Worm (Caenorhabditis elegans) whole organism, L4 larva: ENCODE data around the gene K09A9.8.

Experiments
- F37D6.2 ChIP-seq: sonication (generic microtip); optimal IDR thresholded peaks from 2 replicates; lab custom pipeline; 2016; ENCODE audit warnings: mild to moderate bottlenecking, missing genetic modification characterization, missing compliant biosample characterization
- F44E2.7 ChIP-seq: fragments of 200-800 bp; sonication (Bioruptor generic); IDR thresholded peaks from 2 replicates; pipeline ENCODE4 v2.1.2; 2022; ENCODE audit warnings: missing genetic modification characterization, missing compliant biosample characterization
- F49E8.2 ChIP-seq: sonication (generic microtip); optimal IDR thresholded peaks from 2 replicates; lab custom pipeline; 2016; ENCODE audit warnings: missing compliant biosample characterization, mild to moderate bottlenecking, missing genetic modification characterization, borderline replicate concordance
- T20F7.1 ChIP-seq: fragments of 200-800 bp; sonication (Bioruptor generic); optimal IDR thresholded peaks from 2 replicates; lab custom pipeline; 2018; ENCODE audit warnings: mild to moderate bottlenecking, missing genetic modification characterization, missing compliant biosample characterization
- Y75B8A.6 ChIP-seq: fragments of 200-800 bp; sonication (Bioruptor generic); IDR thresholded peaks from 2 replicates; pipeline ENCODE4 v1.3.6; 2022; ENCODE audit warnings: missing genetic modification reagents, missing genetic modification characterization, missing compliant biosample characterization
- aha-1 ChIP-seq: fragments of 150-350 bp; peaks from one replicate; lab custom pipeline; 2014; ENCODE audit warnings: missing biosample characterization, missing genetic modification characterization
- arid-1 ChIP-seq: fragments of 200-800 bp; sonication (Bioruptor generic); conservative IDR thresholded peaks from 2 replicates; pipeline ENCODE4 v1.3.6; 2022; ENCODE audit warnings: missing genetic modification reagents, missing genetic modification characterization, missing compliant biosample characterization
- attf-4 ChIP-seq: sonication (generic microtip); optimal IDR thresholded peaks from 3 replicates; lab custom pipeline; 2017; ENCODE audit warnings: missing biosample characterization, missing genetic modification characterization
- ceh-32 ChIP-seq: sonication (generic microtip); optimal IDR thresholded peaks from 2 replicates; lab custom pipeline; 2016; ENCODE audit warnings: mild to moderate bottlenecking, missing genetic modification characterization, missing compliant biosample characterization; ENCODE audit not compliant: poor library complexity
- ces-1 ChIP-seq: fragments of 150-350 bp; sonication (generic microtip); optimal IDR thresholded peaks from 4 replicates; lab custom pipeline; 2014; ENCODE audit warnings: missing biosample characterization, missing genetic modification reagents, missing genetic modification characterization
- ctbp-1 ChIP-seq: fragments of 200-800 bp; sonication (Bioruptor generic); IDR thresholded peaks from 2 replicates; pipeline ENCODE4 v1.3.6; 2022; ENCODE audit warnings: missing genetic modification reagents, missing genetic modification characterization, missing compliant biosample characterization
- daf-16 ChIP-seq, 3 experiments: sonication (generic microtip); optimal IDR thresholded peaks; 2 replicates each; lab custom pipeline; 2016 to 2017; ENCODE audit warnings: missing genetic modification characterization in 3 of 3, missing genetic modification reagents in 3 of 3, mild to moderate bottlenecking in 2 of 3, missing compliant biosample characterization in 2 of 3, missing biosample characterization in 1 of 3, moderate library complexity in 1 of 3
- daf-8 ChIP-seq: fragments of 200-800 bp; sonication (Bioruptor generic); IDR thresholded peaks from 2 replicates; pipeline ENCODE4 v1.3.6; 2022; ENCODE audit warnings: missing genetic modification characterization, missing compliant biosample characterization
- dpl-1 ChIP-seq: fragments of 150-350 bp; optimal IDR thresholded peaks from 2 replicates; lab custom pipeline; 2014; ENCODE audit warnings: missing biosample characterization, missing genetic modification reagents, missing genetic modification characterization
- fkh-10 ChIP-seq: fragments of 150-350 bp; optimal IDR thresholded peaks from 2 replicates; lab custom pipeline; 2014; ENCODE audit warnings: missing biosample characterization, missing genetic modification reagents, missing genetic modification characterization
- gei-8 ChIP-seq: fragments of 200-800 bp; sonication (Bioruptor generic); optimal IDR thresholded peaks from 2 replicates; lab custom pipeline; 2018; ENCODE audit warnings: mild to moderate bottlenecking, missing genetic modification characterization, missing compliant biosample characterization
- hlh-11 ChIP-seq: fragments of 200-800 bp; sonication (Bioruptor generic); optimal IDR thresholded peaks from 2 replicates; lab custom pipeline; 2018; ENCODE audit warnings: mild to moderate bottlenecking, missing genetic modification characterization, missing compliant biosample characterization
- hlh-30 ChIP-seq: sonication (generic microtip); optimal IDR thresholded peaks from 2 replicates; lab custom pipeline; 2017; ENCODE audit warnings: antibody characterized with exemption, mild to moderate bottlenecking, missing genetic modification characterization, missing compliant biosample characterization; ENCODE audit not compliant: insufficient read depth
- hmg-1.1 ChIP-seq: fragments of 200-800 bp; sonication (Bioruptor generic); IDR thresholded peaks from 2 replicates; pipeline ENCODE4 v1.3.6; 2022; ENCODE audit warnings: missing genetic modification reagents, missing genetic modification characterization, missing compliant biosample characterization
- jun-1 ChIP-seq: fragments of 150-350 bp; optimal IDR thresholded peaks from 2 replicates; lab custom pipeline; 2014; ENCODE audit warnings: missing biosample characterization, missing genetic modification reagents, missing genetic modification characterization
- lim-7 ChIP-seq: fragments of 200-800 bp; sonication (Bioruptor generic); IDR thresholded peaks from 2 replicates; pipeline ENCODE4 v1.3.6; 2022; ENCODE audit warnings: missing genetic modification characterization, missing compliant biosample characterization
- lin-15B ChIP-seq: fragments of 150-350 bp; sonication (generic microtip); optimal IDR thresholded peaks from 3 replicates; lab custom pipeline; 2014; ENCODE audit warnings: missing biosample characterization, missing genetic modification characterization
- lin-29 ChIP-seq: fragments of 200-800 bp; sonication (Bioruptor generic); IDR thresholded peaks from 2 replicates; pipeline ENCODE4 v1.3.6; 2022; ENCODE audit warnings: missing genetic modification reagents, missing genetic modification characterization, missing compliant biosample characterization
- lin-38 ChIP-seq: fragments of 200-800 bp; sonication (Bioruptor generic); IDR thresholded peaks from 2 replicates; pipeline ENCODE4 v1.3.6; 2022; ENCODE audit warnings: missing genetic modification reagents, missing genetic modification characterization, missing compliant biosample characterization
- lin-39 ChIP-seq: fragments of 150-350 bp; optimal IDR thresholded peaks from 2 replicates; lab custom pipeline; 2014; ENCODE audit warnings: missing biosample characterization, missing genetic modification reagents, missing genetic modification characterization
- lsy-2 ChIP-seq, 2 experiments: fragments of 150-350 bp in 1 of 2; sonication (generic microtip) in 1 of 2; optimal IDR thresholded peaks; 2 replicates each; lab custom pipeline; 2014 to 2017; ENCODE audit warnings: missing biosample characterization in 2 of 2, missing genetic modification characterization in 2 of 2
- mdl-1 ChIP-seq, 2 experiments: fragments of 150-350 bp in 1 of 2; sonication (generic microtip) in 1 of 2; optimal IDR thresholded peaks; 2 replicates each; lab custom pipeline; 2014 to 2017; ENCODE audit warnings: missing biosample characterization in 2 of 2, missing genetic modification characterization in 2 of 2
- mdt-29 ChIP-seq: fragments of 200-800 bp; sonication (Bioruptor generic); IDR thresholded peaks from 2 replicates; pipeline ENCODE4 v1.3.6; 2022; ENCODE audit warnings: missing genetic modification reagents, missing genetic modification characterization, missing compliant biosample characterization
- mep-1 ChIP-seq: fragments of 150-350 bp; sonication (generic microtip); optimal IDR thresholded peaks from 3 replicates; lab custom pipeline; 2014; ENCODE audit warnings: missing biosample characterization, missing genetic modification characterization
- mxl-3 ChIP-seq: fragments of 200-800 bp; sonication (Bioruptor generic); optimal IDR thresholded peaks from 2 replicates; lab custom pipeline; 2018; ENCODE audit warnings: mild to moderate bottlenecking, missing genetic modification characterization, missing compliant biosample characterization
- nhr-237 ChIP-seq: sonication (generic microtip); optimal IDR thresholded peaks from 2 replicates; lab custom pipeline; 2017; ENCODE audit warnings: missing biosample characterization, missing genetic modification characterization
- nhr-28 ChIP-seq: fragments of 150-350 bp; optimal IDR thresholded peaks from 2 replicates; lab custom pipeline; 2014; ENCODE audit warnings: missing biosample characterization, missing genetic modification characterization
- nhr-42 ChIP-seq: fragments of 200-800 bp; sonication (Bioruptor generic); IDR thresholded peaks from 2 replicates; pipeline ENCODE4 v1.3.6; 2022; ENCODE audit warnings: missing genetic modification characterization, missing compliant biosample characterization
- nhr-48 ChIP-seq: sonication (generic microtip); optimal IDR thresholded peaks from 2 replicates; lab custom pipeline; 2016; ENCODE audit warnings: mild to moderate bottlenecking, missing genetic modification characterization, missing compliant biosample characterization
- pha-4 ChIP-seq, 2 experiments: fragments of 150-350 bp in 1 of 2; fragments of 200-800 bp in 1 of 2; sonication (Bioruptor generic) in 1 of 2; IDR thresholded peaks in 1 of 2; optimal IDR thresholded peaks in 1 of 2; 2 replicates each; pipeline versions ENCODE4 v1.3.6 to Lab custom; 2014 to 2022; ENCODE audit warnings: missing genetic modification characterization in 2 of 2, missing genetic modification reagents in 2 of 2, missing biosample characterization in 1 of 2, missing compliant biosample characterization in 1 of 2
- php-3 ChIP-seq: fragments of 200-800 bp; sonication (Bioruptor generic); IDR thresholded peaks from 2 replicates; pipeline ENCODE4 v1.3.6; 2022; ENCODE audit warnings: missing genetic modification reagents, missing genetic modification characterization, missing compliant biosample characterization
- rbr-2 ChIP-seq: sonication (generic microtip); optimal IDR thresholded peaks from 2 replicates; lab custom pipeline; 2016; ENCODE audit warnings: missing genotype, missing genetic modification characterization, missing compliant biosample characterization
- sdz-12 ChIP-seq: fragments of 200-800 bp; sonication (Bioruptor generic); optimal IDR thresholded peaks from 2 replicates; lab custom pipeline; 2018; ENCODE audit warnings: mild to moderate bottlenecking, missing genetic modification characterization, missing compliant biosample characterization
- set-16 ChIP-seq: fragments of 200-800 bp; sonication (Bioruptor generic); IDR thresholded peaks from 2 replicates; pipeline ENCODE4 v1.3.6; 2022; ENCODE audit warnings: missing genetic modification reagents, missing genetic modification characterization, missing compliant biosample characterization
- skn-1 ChIP-seq: fragments of 150-350 bp; optimal IDR thresholded peaks from 2 replicates; lab custom pipeline; 2014; ENCODE audit warnings: missing biosample characterization, missing genetic modification characterization
- snpc-1.2 ChIP-seq: fragments of 200-800 bp; sonication (Bioruptor generic); IDR thresholded peaks from 2 replicates; pipeline ENCODE4 v1.3.6; 2022; ENCODE audit warnings: missing genetic modification reagents, missing genetic modification characterization, missing compliant biosample characterization
- spr-1 ChIP-seq: sonication (generic microtip); optimal IDR thresholded peaks from 2 replicates; lab custom pipeline; 2016; ENCODE audit warnings: mild to moderate bottlenecking, missing genetic modification characterization, missing compliant biosample characterization
- tra-1 ChIP-seq: fragments of 200-800 bp; sonication (Bioruptor generic); IDR thresholded peaks from 2 replicates; pipeline ENCODE4 v1.3.6; 2022; ENCODE audit warnings: missing genetic modification reagents, missing genetic modification characterization, missing compliant biosample characterization
- unc-130 ChIP-seq: sonication (generic microtip); optimal IDR thresholded peaks from 2 replicates; lab custom pipeline; 2016; ENCODE audit warnings: missing genetic modification reagents, missing genetic modification characterization, missing compliant biosample characterization
- unc-62 ChIP-seq, 3 experiments: fragments of 150-350 bp in 1 of 3; sonication (generic microtip); optimal IDR thresholded peaks in 2 of 3; peaks in 1 of 3; 1 replicate in 1 of 3; 2 replicates in 2 of 3; lab custom pipeline; 2014 to 2017; ENCODE audit warnings: missing biosample characterization in 3 of 3, missing genetic modification characterization in 3 of 3, missing genetic modification reagents in 3 of 3, missing genotype in 1 of 3
- zag-1 ChIP-seq: fragments of 150-350 bp; optimal IDR thresholded peaks from 2 replicates; lab custom pipeline; 2014; ENCODE audit warnings: missing biosample characterization, missing genetic modification characterization
- zfp-2 ChIP-seq: sonication (generic microtip); optimal IDR thresholded peaks from 2 replicates; lab custom pipeline; 2016; ENCODE audit warnings: mild to moderate bottlenecking, missing genetic modification characterization, missing compliant biosample characterization

Gene K09A9.8

DNA sequence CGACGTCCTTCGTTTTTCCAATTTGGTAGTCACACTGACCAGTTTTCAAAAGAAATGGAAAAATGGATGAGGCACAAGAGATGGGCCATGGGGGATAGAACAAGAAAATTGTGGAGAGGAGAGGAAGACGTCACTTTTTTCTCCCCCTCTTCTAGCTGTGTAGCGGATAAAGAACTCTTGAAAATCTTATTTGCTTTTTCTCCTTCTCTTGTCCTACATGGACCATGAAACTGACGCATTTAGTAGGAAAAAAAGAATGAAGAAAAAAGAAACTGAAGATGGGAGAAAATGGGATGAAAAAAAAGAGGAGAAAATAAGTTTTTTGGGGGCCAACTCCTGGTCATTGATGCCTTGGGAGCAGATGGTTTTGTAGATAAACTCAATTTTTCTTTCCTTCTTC, 37.0 kb upstream of the K09A9.8 start (continued):
- no peak for TF ChIP-seq snpc-1.2 (GFP tag; lab: Robert Waterston, UW)
- no peak for TF ChIP-seq zfp-2 (tag; lab: Kevin White, UChicago)
- peak; percentile 75 for TF ChIP-seq fkh-10
- no peak for TF ChIP-seq pha-4 (GFP tag; IDR thresholded peaks at IDR 0.05; lab: Robert Waterston, UW)
- no peak for TF ChIP-seq pha-4 (tag; optimal IDR thresholded peaks at IDR 0.05; lab: Kevin White, UChicago)
- TF ChIP-seq tra-1 (GFP tag; lab: Robert Waterston, UW), result no peak
- TF ChIP-seq aha-1 (tag; lab: Kevin White, UChicago), result no peak
- peak; percentile 37 for TF ChIP-seq mep-1 (tag; lab: Kevin White, UChicago)
- no peak for TF ChIP-seq spr-1
- TF ChIP-seq T20F7.1 (GFP tag; lab: Kevin White, UChicago), result no peak
- no peak for TF ChIP-seq F37D6.2 (tag; lab: Kevin White, UChicago)
- no peak for TF ChIP-seq unc-130
- TF ChIP-seq skn-1 (tag; lab: Kevin White, UChicago), result no peak
- no peak for TF ChIP-seq php-3 (GFP tag; lab: Robert Waterston, UW)
- no peak for TF ChIP-seq ceh-32 (tag; lab: Kevin White, UChicago)
- no peak for TF ChIP-seq arid-1 (GFP tag; lab: Robert Waterston, UW)
- TF ChIP-seq Y75B8A.6 (GFP tag; lab: Robert Waterston, UW), result no peak
- TF ChIP-seq daf-16 (GFP tag; optimal IDR thresholded peaks at IDR 0.05; lab: Kevin White, UChicago), result no peak
- TF ChIP-seq daf-16 (tag; optimal IDR thresholded peaks at IDR 0.05; lab: Kevin White, UChicago), result no peak
- TF ChIP-seq mdt-29 (GFP tag; lab: Robert Waterston, UW), result no peak
- no peak for TF ChIP-seq zag-1 (tag; lab: Kevin White, UChicago)
- TF ChIP-seq ces-1 (GFP tag; lab: Kevin White, UChicago), result peak; percentile 67
- no peak for TF ChIP-seq lim-7 (GFP tag; lab: Robert Waterston, UW)
- TF ChIP-seq jun-1 (tag; lab: Kevin White, UChicago), result no peak
- TF ChIP-seq sdz-12, result no peak
- TF ChIP-seq ctbp-1, result peak; percentile 65
- no peak for TF ChIP-seq lin-15B (tag; lab: Kevin White, UChicago)
- no peak for TF ChIP-seq F44E2.7 (GFP tag; lab: Robert Waterston, UW)
- no peak for TF ChIP-seq lin-38
- TF ChIP-seq lin-29 (GFP tag; lab: Robert Waterston, UW), result no peak
- no peak for TF ChIP-seq rbr-2 (tag; lab: Kevin White, UChicago)

DNA sequence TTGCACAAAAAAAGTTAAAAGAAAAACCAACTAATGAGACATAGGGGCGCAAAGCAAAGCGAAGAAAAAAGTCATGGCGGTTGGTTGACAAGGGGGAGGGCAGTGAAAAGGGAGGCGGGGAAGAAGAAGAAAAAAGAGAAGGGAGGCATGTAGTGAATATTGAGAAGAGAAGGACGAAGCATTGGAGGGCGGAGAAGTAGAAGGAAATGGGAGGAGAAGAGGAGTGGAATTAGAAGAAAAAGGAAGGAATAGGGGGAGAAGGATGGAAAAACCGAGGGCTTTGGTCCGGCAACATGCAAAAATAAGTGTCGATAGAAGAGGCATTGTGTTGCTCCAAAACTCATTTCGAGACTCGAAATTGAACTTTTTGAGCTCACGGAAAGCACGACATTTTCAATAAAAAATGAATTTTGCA, 33.8 kb upstream of the K09A9.8 start:
- TF ChIP-seq mxl-3 (GFP tag; lab: Kevin White, UChicago), result no peak
- peak; percentile 12 for TF ChIP-seq dpl-1 (GFP tag; lab: Kevin White, UChicago)
- TF ChIP-seq aha-1 (tag; lab: Kevin White, UChicago), result peak; percentile 61
- peak; percentile 39 for TF ChIP-seq rbr-2 (tag; lab: Kevin White, UChicago)
- TF ChIP-seq mdt-29 (GFP tag; lab: Robert Waterston, UW), result no peak
- TF ChIP-seq hmg-1.1 (GFP tag; lab: Robert Waterston, UW), result peak; percentile 73
- peak; percentile 34 for TF ChIP-seq nhr-28 (tag; lab: Kevin White, UChicago)
- no peak for TF ChIP-seq lin-38
- TF ChIP-seq ces-1 (GFP tag; lab: Kevin White, UChicago), result no peak
- peak in 1 of 2 experiments; percentile 45 for TF ChIP-seq lsy-2 (tag; optimal IDR thresholded peaks at IDR 0.05; lab: Kevin White, UChicago)
- peak; percentile 52; the same call in 1 of the 2 replicates for TF ChIP-seq ctbp-1
- TF ChIP-seq F37D6.2 (tag; lab: Kevin White, UChicago), result no peak
- peak; percentile 62 for TF ChIP-seq mep-1 (tag; lab: Kevin White, UChicago)
- TF ChIP-seq nhr-48 (tag; lab: Kevin White, UChicago), result no peak
- TF ChIP-seq mdl-1 (tag; optimal IDR thresholded peaks at IDR 0.05; lab: Kevin White, UChicago), result peak in 1 of 2 experiments; percentile 16
- peak; percentile 54 for TF ChIP-seq hlh-30 (tag; lab: Kevin White, UChicago)
- no peak for TF ChIP-seq lim-7 (GFP tag; lab: Robert Waterston, UW)
- no peak for TF ChIP-seq F44E2.7 (GFP tag; lab: Robert Waterston, UW)
- TF ChIP-seq daf-8 (GFP tag; lab: Robert Waterston, UW), result no peak
- TF ChIP-seq gei-8 (GFP tag; lab: Kevin White, UChicago), result no peak
- no peak for TF ChIP-seq F49E8.2 (tag; lab: Kevin White, UChicago)
- peak; percentile 50 for TF ChIP-seq set-16 (GFP tag; lab: Robert Waterston, UW)
- TF ChIP-seq unc-62 (GFP tag; optimal IDR thresholded peaks at IDR 0.05 in 1 of 2; lab: Kevin White, UChicago), result peak in 1 of 2 experiments; percentile 89
- no peak for TF ChIP-seq unc-62 (tag; optimal IDR thresholded peaks at IDR 0.05; lab: Kevin White, UChicago)
- TF ChIP-seq attf-4, result no peak
- TF ChIP-seq nhr-237 (tag; lab: Kevin White, UChicago), result no peak
- no peak for TF ChIP-seq nhr-42
- peak; percentile 22 for TF ChIP-seq hlh-11 (tag; lab: Kevin White, UChicago)
- no peak for TF ChIP-seq lin-39 (tag; lab: Kevin White, UChicago)
- peak; percentile 75 for TF ChIP-seq fkh-10
